Worm (Caenorhabditis elegans) whole organism, L2 larva: ENCODE data around the gene F40A3.4.
A peak's percentile ranks its signal among the peaks of the same experiment; 100 is the strongest.

Experiments used
- C34F6.9 ChIP-seq: fragments of 150-350 bp; optimal IDR thresholded peaks from 2 replicates; lab custom pipeline; 2014; ENCODE audit warnings: missing biosample characterization, missing genetic modification characterization
- F13H6.1 ChIP-seq: sonication (generic microtip); optimal IDR thresholded peaks from 2 replicates; lab custom pipeline; 2016; ENCODE audit warnings: missing genetic modification characterization, missing compliant biosample characterization
- R02D3.7 ChIP-seq: fragments of 150-350 bp; optimal IDR thresholded peaks from 2 replicates; lab custom pipeline; 2014; ENCODE audit warnings: missing biosample characterization, missing genetic modification characterization
- Y55F3AM.14 ChIP-seq: fragments of 200-800 bp; sonication (Bioruptor generic); optimal IDR thresholded peaks from 2 replicates; lab custom pipeline; 2018; ENCODE audit warnings: mild to moderate bottlenecking, missing genetic modification characterization, missing compliant biosample characterization
- ZK546.5 ChIP-seq: sonication (generic microtip); optimal IDR thresholded peaks from 2 replicates; lab custom pipeline; 2017; ENCODE audit warnings: missing biosample characterization, missing genetic modification characterization
- alr-1 ChIP-seq: fragments of 150-350 bp; optimal IDR thresholded peaks from 2 replicates; lab custom pipeline; 2014; ENCODE audit warnings: missing biosample characterization, missing genetic modification characterization
- aly-2 ChIP-seq: fragments of 150-350 bp; optimal IDR thresholded peaks from 2 replicates; lab custom pipeline; 2014; ENCODE audit warnings: missing biosample characterization, missing genetic modification characterization
- ama-1 ChIP-seq: fragments of 150-350 bp; optimal IDR thresholded peaks from 2 replicates; lab custom pipeline; 2018; ENCODE audit warnings: inconsistent platforms
- blmp-1 ChIP-seq: sonication (generic microtip); optimal IDR thresholded peaks from 2 replicates; lab custom pipeline; 2017; ENCODE audit warnings: missing genetic modification characterization, mild to moderate bottlenecking, missing compliant biosample characterization, antibody characterized with exemption, moderate library complexity; ENCODE audit not compliant: insufficient read depth
- ceh-82 ChIP-seq: fragments of 150-350 bp; optimal IDR thresholded peaks from 2 replicates; lab custom pipeline; 2014; ENCODE audit warnings: missing biosample characterization, missing genetic modification characterization
- crh-2 ChIP-seq: sonication (generic microtip); optimal IDR thresholded peaks from 2 replicates; lab custom pipeline; 2017; ENCODE audit warnings: missing biosample characterization, missing genetic modification characterization
- dmd-4 ChIP-seq: sonication (generic microtip); optimal IDR thresholded peaks from 2 replicates; lab custom pipeline; 2017; ENCODE audit warnings: missing biosample characterization, missing genetic modification characterization
- egl-27 ChIP-seq: sonication (generic microtip); optimal IDR thresholded peaks from 3 replicates; lab custom pipeline; 2017; ENCODE audit warnings: missing biosample characterization, missing genetic modification reagents, missing genetic modification characterization
- elt-1 ChIP-seq: fragments of 150-350 bp; optimal IDR thresholded peaks from 2 replicates; lab custom pipeline; 2014; ENCODE audit warnings: missing biosample characterization, missing genetic modification characterization
- elt-3 ChIP-seq: sonication (generic microtip); optimal IDR thresholded peaks from 2 replicates; lab custom pipeline; 2017; ENCODE audit warnings: missing biosample characterization, missing genetic modification characterization
- fos-1 ChIP-seq: fragments of 150-350 bp; optimal IDR thresholded peaks from 2 replicates; lab custom pipeline; 2014; ENCODE audit warnings: missing biosample characterization, missing genetic modification characterization
- lin-13 ChIP-seq: fragments of 150-350 bp; optimal IDR thresholded peaks from 2 replicates; lab custom pipeline; 2014; ENCODE audit warnings: missing biosample characterization, missing genetic modification reagents, missing genetic modification characterization
- lin-39 ChIP-seq: fragments of 150-350 bp; optimal IDR thresholded peaks from 2 replicates; lab custom pipeline; 2014; ENCODE audit warnings: missing biosample characterization, missing genetic modification reagents, missing genetic modification characterization
- lsy-2 ChIP-seq, 2 experiments: fragments of 150-350 bp in 1 of 2; sonication (generic microtip) in 1 of 2; optimal IDR thresholded peaks; 2 replicates each; lab custom pipeline; 2014 to 2017; ENCODE audit warnings: missing biosample characterization in 2 of 2, missing genetic modification characterization in 2 of 2
- mab-5 ChIP-seq: fragments of 150-350 bp; optimal IDR thresholded peaks from 2 replicates; lab custom pipeline; 2014; ENCODE audit warnings: missing biosample characterization, missing genetic modification characterization
- mdl-1 ChIP-seq, 2 experiments: fragments of 150-350 bp in 1 of 2; sonication (generic microtip) in 1 of 2; optimal IDR thresholded peaks; 2 replicates each; lab custom pipeline; 2017; ENCODE audit warnings: missing biosample characterization in 2 of 2, missing genetic modification characterization in 2 of 2
- nhr-12 ChIP-seq: fragments of 150-350 bp; optimal IDR thresholded peaks from 2 replicates; lab custom pipeline; 2014; ENCODE audit warnings: missing biosample characterization, missing genetic modification characterization
- nhr-129 ChIP-seq: fragments of 150-350 bp; optimal IDR thresholded peaks from 2 replicates; lab custom pipeline; 2014; ENCODE audit warnings: missing biosample characterization, missing genetic modification characterization
- nhr-21 ChIP-seq: fragments of 150-350 bp; optimal IDR thresholded peaks from 2 replicates; lab custom pipeline; 2014; ENCODE audit warnings: missing biosample characterization, missing genetic modification characterization
- nhr-23 ChIP-seq: fragments of 150-350 bp; optimal IDR thresholded peaks from 2 replicates; lab custom pipeline; 2014; ENCODE audit warnings: missing biosample characterization, missing genetic modification reagents, missing genetic modification characterization
- nhr-237 ChIP-seq: fragments of 150-350 bp; optimal IDR thresholded peaks from 2 replicates; lab custom pipeline; 2014; ENCODE audit warnings: missing biosample characterization, missing genetic modification characterization
- nhr-25 ChIP-seq: fragments of 150-350 bp; sonication (generic microtip); optimal IDR thresholded peaks from 3 replicates; lab custom pipeline; 2014; ENCODE audit warnings: missing biosample characterization, missing genetic modification characterization
- peb-1 ChIP-seq: fragments of 150-350 bp; optimal IDR thresholded peaks from 2 replicates; lab custom pipeline; 2014; ENCODE audit warnings: missing biosample characterization, missing genetic modification characterization
- sem-4 ChIP-seq: fragments of 150-350 bp; optimal IDR thresholded peaks from 2 replicates; lab custom pipeline; 2014; ENCODE audit warnings: missing biosample characterization, missing genetic modification reagents, missing genetic modification characterization
- skn-1 ChIP-seq: sonication (generic microtip); optimal IDR thresholded peaks from 2 replicates; lab custom pipeline; 2017; ENCODE audit warnings: missing biosample characterization, missing genetic modification characterization
- sma-3 ChIP-seq: sonication (generic microtip); optimal IDR thresholded peaks from 2 replicates; lab custom pipeline; 2016; ENCODE audit warnings: missing genetic modification reagents, missing genetic modification characterization, missing compliant biosample characterization
- sma-9 ChIP-seq, 2 experiments: fragments of 150-350 bp in 1 of 2; sonication (generic microtip) in 1 of 2; optimal IDR thresholded peaks; 2 replicates each; lab custom pipeline; 2014 to 2016; ENCODE audit warnings: missing genetic modification characterization in 2 of 2, mild to moderate bottlenecking in 1 of 2, missing biosample characterization in 1 of 2, missing compliant biosample characterization in 1 of 2, missing genetic modification reagents in 1 of 2, moderate library complexity in 1 of 2
- unc-39 ChIP-seq: fragments of 150-350 bp; optimal IDR thresholded peaks from 2 replicates; lab custom pipeline; 2014; ENCODE audit warnings: missing biosample characterization, missing genetic modification characterization
- unc-55 ChIP-seq: fragments of 150-350 bp; sonication (generic microtip); optimal IDR thresholded peaks from 3 replicates; lab custom pipeline; 2014; ENCODE audit warnings: missing biosample characterization, missing genetic modification reagents, missing genetic modification characterization
- unc-62 ChIP-seq: fragments of 150-350 bp; optimal IDR thresholded peaks from 2 replicates; lab custom pipeline; 2014; ENCODE audit warnings: missing biosample characterization, missing genetic modification reagents, missing genetic modification characterization
- ztf-1 ChIP-seq: fragments of 200-800 bp; sonication (Bioruptor generic); conservative IDR thresholded peaks from 2 replicates; pipeline ENCODE4 v1.3.6; 2022; ENCODE audit warnings: missing genetic modification characterization, missing compliant biosample characterization
- ztf-11 ChIP-seq: sonication (generic microtip); optimal IDR thresholded peaks from 2 replicates; lab custom pipeline; 2017; ENCODE audit warnings: missing biosample characterization, missing genetic modification characterization
- ztf-4 ChIP-seq: fragments of 150-350 bp; optimal IDR thresholded peaks from 2 replicates; lab custom pipeline; 2014; ENCODE audit warnings: missing biosample characterization, missing genetic modification characterization

Gene F40A3.4

DNA sequence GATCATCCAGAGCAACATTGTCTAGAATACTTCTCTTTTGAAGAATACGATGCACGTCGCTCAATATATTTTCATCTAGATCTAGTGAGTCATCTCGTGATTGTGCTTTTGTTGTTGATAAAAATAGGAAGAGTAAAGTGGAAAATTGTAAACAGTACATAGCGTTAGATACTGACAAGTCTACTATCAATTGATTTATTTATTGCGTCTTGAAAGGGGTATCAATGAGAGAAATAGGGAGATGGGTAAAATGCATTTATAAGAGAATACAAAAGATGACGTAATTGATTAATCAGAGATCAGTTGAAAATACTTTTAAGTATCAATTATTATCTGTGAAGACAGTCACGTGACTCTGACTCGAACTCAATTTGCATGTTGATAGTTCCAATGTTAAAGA lies 38.6 kb upstream of the F40A3.4 start, which contains the start of gene txt-5 (continued):
- TF ChIP-seq nhr-25 (tag; lab: Kevin White, UChicago): peak; percentile 44
- no peak for TF ChIP-seq ztf-1 (GFP tag; lab: Robert Waterston, UW)
- TF ChIP-seq mab-5: no peak
- TF ChIP-seq sma-9 (GFP tag; optimal IDR thresholded peaks at IDR 0.05; lab: Kevin White, UChicago): peak; percentile 19
- no peak for TF ChIP-seq sma-9 (tag; optimal IDR thresholded peaks at IDR 0.05; lab: Kevin White, UChicago)
- no peak for TF ChIP-seq C34F6.9
- TF ChIP-seq elt-1: no peak
- no peak for TF ChIP-seq ceh-82 (tag; lab: Kevin White, UChicago)
- peak; percentile 20 for TF ChIP-seq nhr-21 (tag; lab: Kevin White, UChicago)
- no peak for TF ChIP-seq elt-3
- peak; percentile 28 for TF ChIP-seq fos-1
- TF ChIP-seq F13H6.1 (tag; lab: Kevin White, UChicago): no peak

ce11 chrV:7837809-7838208 lies 37.7 kb upstream of the F40A3.4 start, which contains the start of gene ttr-33:
Gene ttr-33, minus strand, starts transcription at chrV:7837909.
- TF ChIP-seq Y55F3AM.14 (GFP tag; lab: Kevin White, UChicago): no peak
- TF ChIP-seq lsy-2 (tag; optimal IDR thresholded peaks at IDR 0.05; lab: Kevin White, UChicago): no peak
- TF ChIP-seq ZK546.5 (tag; lab: Kevin White, UChicago): no peak
- no peak for TF ChIP-seq C34F6.9
- TF ChIP-seq nhr-21 (tag; lab: Kevin White, UChicago): no peak
- no peak for TF ChIP-seq lin-39 (tag; lab: Kevin White, UChicago)
- no peak for TF ChIP-seq blmp-1
- TF ChIP-seq ceh-82 (tag; lab: Kevin White, UChicago): no peak
- no peak for TF ChIP-seq ztf-11
- no peak for TF ChIP-seq mab-5
- TF ChIP-seq sma-9 (GFP tag; optimal IDR thresholded peaks at IDR 0.05; lab: Kevin White, UChicago): peak; percentile 22
- TF ChIP-seq sma-9 (tag; optimal IDR thresholded peaks at IDR 0.05; lab: Kevin White, UChicago): no peak
- TF ChIP-seq elt-1: no peak
- no peak for TF ChIP-seq nhr-237 (tag; lab: Kevin White, UChicago)
- no peak for TF ChIP-seq nhr-12 (tag; lab: Kevin White, UChicago)
- TF ChIP-seq peb-1 (tag; lab: Kevin White, UChicago): no peak
- no peak for TF ChIP-seq egl-27 (tag; lab: Kevin White, UChicago)
- TF ChIP-seq unc-62 (GFP tag; lab: Kevin White, UChicago): no peak
- TF ChIP-seq lin-13 (GFP tag; lab: Kevin White, UChicago): no peak
- TF ChIP-seq fos-1: peak; percentile 12
- TF ChIP-seq R02D3.7 (tag; lab: Kevin White, UChicago): no peak
- TF ChIP-seq sma-3 (GFP tag; lab: Kevin White, UChicago): peak; percentile 12
- TF ChIP-seq unc-39 (tag; lab: Kevin White, UChicago): no peak

- TF ChIP-seq blmp-1: no peak
- no peak for TF ChIP-seq aly-2 (tag; lab: Kevin White, UChicago)
- TF ChIP-seq nhr-237 (tag; lab: Kevin White, UChicago): no peak
- TF ChIP-seq unc-55 (GFP tag; lab: Kevin White, UChicago): no peak
- TF ChIP-seq F13H6.1 (tag; lab: Kevin White, UChicago): no peak
- no peak for TF ChIP-seq nhr-23 (tag; lab: Kevin White, UChicago)
- no peak for TF ChIP-seq peb-1 (tag; lab: Kevin White, UChicago)
- TF ChIP-seq dmd-4 (tag; lab: Kevin White, UChicago): no peak
- no peak for TF ChIP-seq ceh-82 (tag; lab: Kevin White, UChicago)
- no peak for TF ChIP-seq ama-1 (lab: Kevin White, UChicago)
- no peak for TF ChIP-seq nhr-129
- no peak for TF ChIP-seq Y55F3AM.14 (GFP tag; lab: Kevin White, UChicago)
- TF ChIP-seq ztf-4 (tag; lab: Kevin White, UChicago): no peak
- TF ChIP-seq lin-13 (GFP tag; lab: Kevin White, UChicago): no peak
- TF ChIP-seq mdl-1 (tag; optimal IDR thresholded peaks at IDR 0.05; lab: Kevin White, UChicago): no peak
- TF ChIP-seq alr-1: no peak
- TF ChIP-seq sma-3 (GFP tag; lab: Kevin White, UChicago): no peak
- no peak for TF ChIP-seq egl-27 (tag; lab: Kevin White, UChicago)
- TF ChIP-seq sem-4 (tag; lab: Kevin White, UChicago): no peak
These were observed 36.1 kb upstream of the F40A3.4 start, which contains the start of gene C37C3.12 for ce11 chrV:7839485-7839884. Gene C37C3.12, minus strand, starts transcription at chrV:7839585.

DNA sequence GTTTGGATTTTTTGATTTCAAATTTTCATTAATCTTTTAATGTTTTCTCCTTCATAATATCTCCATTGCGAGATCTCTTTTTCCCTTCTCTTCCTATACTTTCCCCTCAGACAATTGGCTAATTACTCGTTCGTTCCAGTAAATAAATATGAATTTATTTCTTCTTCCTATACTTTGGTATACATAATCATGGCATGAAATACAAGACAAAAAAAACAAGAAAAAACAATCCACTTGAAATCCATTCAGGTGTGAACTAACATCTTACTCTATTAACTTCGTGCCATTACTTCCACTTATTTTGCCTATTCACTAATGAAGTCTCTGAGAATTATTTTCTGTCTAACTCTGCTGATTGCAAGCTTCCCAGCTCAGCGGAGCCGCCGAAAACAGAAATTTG lies 33.3 kb upstream of the F40A3.4 start, which contains the start of gene grd-8:
Gene grd-8 (plus strand): TSS at position 301 of the 400 bp plus-strand sequence.
- TF ChIP-seq ztf-1 (GFP tag; lab: Robert Waterston, UW) (no peak), egl-27 (tag; lab: Kevin White, UChicago) (no peak), elt-3 (no peak), F13H6.1 (tag; lab: Kevin White, UChicago) (no peak), skn-1 (tag; lab: Kevin White, UChicago) (no peak), crh-2 (tag; lab: Kevin White, UChicago) (no peak), nhr-129 (no peak)
